Worm (Caenorhabditis elegans) whole organism, young adult: ENCODE results near the gene svop-1.

Experiments
- B0019.2 ChIP-seq: fragments of 200-800 bp; sonication (Bioruptor generic); conservative IDR thresholded peaks from 2 replicates; pipeline ENCODE4 v1.3.6; 2022; ENCODE audit warnings: missing genetic modification reagents, missing genetic modification characterization, missing compliant biosample characterization
- B0261.1 ChIP-seq: sonication (generic microtip); optimal IDR thresholded peaks from 2 replicates; lab custom pipeline; 2016; ENCODE audit warnings: mild to moderate bottlenecking, missing genetic modification characterization, moderate library complexity, missing compliant biosample characterization
- B0336.3 ChIP-seq: fragments of 200-800 bp; sonication (Bioruptor generic); IDR thresholded peaks from 2 replicates; pipeline ENCODE4 v1.3.6; 2022; ENCODE audit warnings: missing genetic modification characterization, missing compliant biosample characterization
- C06A6.2 ChIP-seq: fragments of 200-800 bp; sonication (Bioruptor generic); conservative IDR thresholded peaks from 2 replicates; pipeline ENCODE4 v1.3.6; 2022; ENCODE audit warnings: missing genetic modification characterization, missing compliant biosample characterization
- D2030.7 ChIP-seq: fragments of 200-800 bp; sonication (Bioruptor generic); IDR thresholded peaks from 2 replicates; pipeline ENCODE4 v1.3.6; 2022; ENCODE audit warnings: missing genetic modification reagents, missing genetic modification characterization, missing compliant biosample characterization
- F33H1.4 ChIP-seq: fragments of 200-800 bp; sonication (Bioruptor generic); IDR thresholded peaks from 2 replicates; pipeline ENCODE4 v1.3.6; 2022; ENCODE audit warnings: missing genetic modification reagents, missing genetic modification characterization, missing compliant biosample characterization
- F39B2.1 ChIP-seq: fragments of 200-800 bp; sonication (Bioruptor generic); IDR thresholded peaks from 2 replicates; pipeline ENCODE4 v1.3.6; 2022; ENCODE audit warnings: missing genetic modification reagents, missing genetic modification characterization, missing compliant biosample characterization
- T07F8.4 ChIP-seq: sonication (generic microtip); optimal IDR thresholded peaks from 2 replicates; lab custom pipeline; 2016; ENCODE audit warnings: mild to moderate bottlenecking, missing genetic modification characterization, moderate library complexity, missing compliant biosample characterization
- T26A5.8 ChIP-seq: sonication (generic microtip); optimal IDR thresholded peaks from 2 replicates; lab custom pipeline; 2016; ENCODE audit warnings: missing genetic modification characterization, missing compliant biosample characterization
- Y53F4B.3 ChIP-seq: fragments of 200-800 bp; sonication (Bioruptor generic); IDR thresholded peaks from 2 replicates; pipeline ENCODE4 v1.3.6; 2022; ENCODE audit warnings: missing genetic modification reagents, missing genetic modification characterization, missing compliant biosample characterization
- Y53G8AR.9 ChIP-seq: fragments of 200-800 bp; sonication (Bioruptor generic); conservative IDR thresholded peaks from 2 replicates; pipeline ENCODE4 v1.3.6; 2022; ENCODE audit warnings: missing genetic modification reagents, missing genetic modification characterization, missing compliant biosample characterization
- Y79H2A.3 ChIP-seq: fragments of 200-800 bp; sonication (Bioruptor generic); conservative IDR thresholded peaks from 2 replicates; pipeline ENCODE4 v1.3.6; 2022; ENCODE audit warnings: missing genetic modification reagents, missing genetic modification characterization, missing compliant biosample characterization
- ama-1 ChIP-seq, 3 experiments: fragments of 150-350 bp in 1 of 3; sonication (generic microtip) in 2 of 3; optimal IDR thresholded peaks; 2 replicates each; lab custom pipeline; 2014 to 2018; ENCODE audit warnings: missing biosample characterization in 2 of 3, missing genetic modification characterization in 2 of 3, missing genetic modification reagents in 2 of 3
- aptf-3 ChIP-seq: fragments of 200-800 bp; sonication (Bioruptor generic); IDR thresholded peaks from 2 replicates; pipeline ENCODE4 v1.3.6; 2022; ENCODE audit warnings: missing genetic modification characterization, missing compliant biosample characterization
- attf-6 ChIP-seq: fragments of 200-800 bp; sonication (Bioruptor generic); IDR thresholded peaks from 2 replicates; pipeline ENCODE4 v1.3.6; 2022; ENCODE audit warnings: missing genetic modification reagents, missing genetic modification characterization, missing compliant biosample characterization
- ceh-27 ChIP-seq: fragments of 200-800 bp; sonication (Bioruptor generic); optimal IDR thresholded peaks from 2 replicates; lab custom pipeline; 2018; ENCODE audit warnings: mild to moderate bottlenecking, missing genetic modification characterization, moderate library complexity, missing compliant biosample characterization
- ceh-40 ChIP-seq: fragments of 200-800 bp; sonication (Bioruptor generic); IDR thresholded peaks from 2 replicates; pipeline ENCODE4 v1.3.6; 2022; ENCODE audit warnings: missing genetic modification characterization, missing compliant biosample characterization
- ceh-91 ChIP-seq: fragments of 200-800 bp; sonication (Bioruptor generic); IDR thresholded peaks from 2 replicates; pipeline ENCODE4 v1.3.6; 2022; ENCODE audit warnings: missing genetic modification reagents, missing genetic modification characterization, missing compliant biosample characterization
- dox-1 ChIP-seq: fragments of 200-800 bp; sonication (Bioruptor generic); IDR thresholded peaks from 2 replicates; pipeline ENCODE4 v1.3.6; 2022; ENCODE audit warnings: missing genetic modification reagents, missing genetic modification characterization, missing compliant biosample characterization
- ekl-4 ChIP-seq: fragments of 200-800 bp; sonication (Bioruptor generic); IDR thresholded peaks from 2 replicates; pipeline ENCODE4 v1.3.6; 2022; ENCODE audit warnings: missing genetic modification reagents, missing genetic modification characterization, missing compliant biosample characterization
- hmg-1.2 ChIP-seq: fragments of 200-800 bp; sonication (Bioruptor generic); IDR thresholded peaks from 2 replicates; pipeline ENCODE4 v1.3.6; 2022; ENCODE audit warnings: missing genetic modification reagents, missing genetic modification characterization, missing compliant biosample characterization
- hsf-1 ChIP-seq: fragments of 200-800 bp; sonication (Bioruptor generic); IDR thresholded peaks from 2 replicates; pipeline ENCODE4 v1.3.6; 2022; ENCODE audit warnings: missing genetic modification reagents, missing genetic modification characterization, missing compliant biosample characterization
- lag-1 ChIP-seq: fragments of 200-800 bp; sonication (Bioruptor generic); IDR thresholded peaks from 2 replicates; pipeline ENCODE4 v1.3.6; 2022; ENCODE audit warnings: missing genetic modification reagents, missing genetic modification characterization, missing compliant biosample characterization
- let-526 ChIP-seq: fragments of 200-800 bp; sonication (Bioruptor generic); IDR thresholded peaks from 2 replicates; pipeline ENCODE4 v1.3.6; 2022; ENCODE audit warnings: missing genetic modification reagents, missing genetic modification characterization, missing compliant biosample characterization
- lin-35 ChIP-seq, 3 experiments: fragments of 150-350 bp in 2 of 3; sonication (generic microtip) in 1 of 3; optimal IDR thresholded peaks; 2 replicates each; lab custom pipeline; 2014 to 2018; ENCODE audit warnings: missing biosample characterization in 3 of 3, missing genetic modification characterization in 3 of 3, missing genetic modification reagents in 3 of 3
- madf-6 ChIP-seq: fragments of 200-800 bp; sonication (Bioruptor generic); IDR thresholded peaks from 2 replicates; pipeline ENCODE4 v1.3.6; 2022; ENCODE audit warnings: missing genetic modification reagents, missing genetic modification characterization, missing compliant biosample characterization
- madf-8 ChIP-seq: fragments of 200-800 bp; sonication (Bioruptor generic); conservative IDR thresholded peaks from 2 replicates; pipeline ENCODE4 v1.3.6; 2022; ENCODE audit warnings: missing genetic modification reagents, missing genetic modification characterization, missing compliant biosample characterization
- mcd-1 ChIP-seq: fragments of 200-800 bp; sonication (Bioruptor generic); IDR thresholded peaks from 2 replicates; pipeline ENCODE4 v1.3.6; 2022; ENCODE audit warnings: missing genetic modification reagents, missing genetic modification characterization, missing compliant biosample characterization
- nfyb-1 ChIP-seq: fragments of 200-800 bp; sonication (Bioruptor generic); IDR thresholded peaks from 2 replicates; pipeline ENCODE4 v1.3.6; 2022; ENCODE audit warnings: missing genetic modification reagents, missing genetic modification characterization, missing compliant biosample characterization
- nhr-80 ChIP-seq: sonication (generic microtip); optimal IDR thresholded peaks from 2 replicates; lab custom pipeline; 2016; ENCODE audit warnings: missing genetic modification characterization, missing compliant biosample characterization
- pbrm-1 ChIP-seq: fragments of 200-800 bp; sonication (Bioruptor generic); IDR thresholded peaks from 2 replicates; pipeline ENCODE4 v1.3.6; 2022; ENCODE audit warnings: missing genetic modification reagents, missing genetic modification characterization, missing compliant biosample characterization
- rcor-1 ChIP-seq: fragments of 200-800 bp; sonication (Bioruptor generic); IDR thresholded peaks from 2 replicates; pipeline ENCODE4 v1.3.6; 2022; ENCODE audit warnings: missing genetic modification reagents, missing genetic modification characterization, missing compliant biosample characterization
- sea-2 ChIP-seq: fragments of 200-800 bp; sonication (Bioruptor generic); IDR thresholded peaks from 2 replicates; pipeline ENCODE4 v1.3.6; 2022; ENCODE audit warnings: missing genetic modification characterization, missing compliant biosample characterization
- zim-3 ChIP-seq: sonication (generic microtip); optimal IDR thresholded peaks from 2 replicates; lab custom pipeline; 2017; ENCODE audit warnings: mild to moderate bottlenecking, missing genetic modification characterization, moderate library complexity, missing compliant biosample characterization
- ztf-25 ChIP-seq: fragments of 200-800 bp; sonication (Bioruptor generic); IDR thresholded peaks from 2 replicates; pipeline ENCODE4 v1.3.6; 2022; ENCODE audit warnings: missing genetic modification reagents, missing genetic modification characterization, missing compliant biosample characterization

The svop-1 gene

DNA sequence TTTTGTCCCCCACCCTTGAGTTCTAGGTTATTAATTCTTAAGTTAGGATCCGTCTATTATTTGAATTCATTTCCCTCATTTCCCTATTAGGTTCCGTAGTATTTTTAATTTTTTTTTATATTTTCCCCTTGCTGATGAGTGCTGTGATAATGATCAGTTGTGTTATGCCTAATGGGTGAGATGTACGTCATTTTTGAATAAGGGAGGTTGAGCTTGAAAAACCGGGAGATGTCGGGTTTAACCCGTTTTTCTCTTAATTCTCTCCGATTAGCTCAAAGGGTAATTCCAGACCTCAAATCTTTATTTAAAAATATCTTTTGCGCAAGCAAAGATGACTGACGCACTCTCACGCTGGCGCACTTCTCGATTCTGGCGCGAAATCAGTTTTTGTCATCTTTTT lies 24.5 kb downstream of the svop-1 start:
- TF ChIP-seq B0019.2 (GFP tag; lab: Robert Waterston, UW) (peak; percentile 29; the same call in 1 of the 2 replicates), aptf-3 (GFP tag; lab: Robert Waterston, UW) (0 out of 2 replicates have a peak, but pooled peaks have one; percentile 65), F33H1.4 (peak; percentile 23; the same call in 1 of the 2 replicates), Y53F4B.3 (GFP tag; lab: Robert Waterston, UW) (peak; percentile 35; the same call in 1 of the 2 replicates), attf-6 (GFP tag; lab: Robert Waterston, UW) (peak; percentile 50; the same call in 1 of the 2 replicates), hsf-1 (GFP tag; lab: Robert Waterston, UW) (peak; percentile 64; the same call in 1 of the 2 replicates), mcd-1 (GFP tag; lab: Robert Waterston, UW) (0 out of 2 replicates have a peak, but pooled peaks have one; percentile 7), nfyb-1 (GFP tag; lab: Robert Waterston, UW) (0 out of 2 replicates have a peak, but pooled peaks have one; percentile 26), D2030.7 (GFP tag; lab: Robert Waterston, UW) (0 out of 2 replicates have a peak, but pooled peaks have one; percentile 26), madf-6 (GFP tag; lab: Robert Waterston, UW) (peak; percentile 73), Y53G8AR.9 (GFP tag; lab: Robert Waterston, UW) (peak; percentile 47; the same call in 1 of the 2 replicates), rcor-1 (GFP tag; lab: Robert Waterston, UW) (peak; percentile 27; the same call in 1 of the 2 replicates), ceh-40 (GFP tag; lab: Robert Waterston, UW) (0 out of 2 replicates have a peak, but pooled peaks have one; percentile 26), dox-1 (GFP tag; lab: Robert Waterston, UW) (peak; percentile 40), ceh-91 (GFP tag; lab: Robert Waterston, UW) (0 out of 2 replicates have a peak, but pooled peaks have one; percentile 30), madf-8 (GFP tag; lab: Robert Waterston, UW) (0 out of 2 replicates have a peak, but pooled peaks have one; percentile 48), ztf-25 (GFP tag; lab: Robert Waterston, UW) (0 out of 2 replicates have a peak, but pooled peaks have one; percentile 57), Y79H2A.3 (GFP tag; lab: Robert Waterston, UW) (peak; percentile 94)

DNA sequence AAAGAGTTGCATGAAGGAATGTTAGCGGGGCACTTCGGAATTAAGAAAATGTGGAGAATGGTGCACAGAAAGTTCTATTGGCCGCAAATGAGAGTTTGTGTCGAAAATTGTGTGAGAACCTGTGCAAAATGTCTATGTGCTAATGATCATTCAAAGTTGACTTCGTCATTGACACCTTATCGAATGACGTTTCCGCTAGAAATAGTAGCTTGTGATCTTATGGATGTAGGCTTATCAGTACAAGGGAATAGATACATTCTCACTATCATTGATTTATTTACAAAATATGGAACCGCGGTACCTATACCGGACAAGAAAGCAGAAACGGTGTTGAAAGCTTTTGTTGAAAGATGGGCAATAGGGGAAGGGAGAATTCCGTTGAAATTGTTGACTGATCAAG lies 26.8 kb downstream of the svop-1 start:
- no peak for TF ChIP-seq ekl-4 (GFP tag; lab: Robert Waterston, UW)
- TF ChIP-seq nhr-80 (tag; lab: Kevin White, UChicago), result peak; percentile 62

DNA sequence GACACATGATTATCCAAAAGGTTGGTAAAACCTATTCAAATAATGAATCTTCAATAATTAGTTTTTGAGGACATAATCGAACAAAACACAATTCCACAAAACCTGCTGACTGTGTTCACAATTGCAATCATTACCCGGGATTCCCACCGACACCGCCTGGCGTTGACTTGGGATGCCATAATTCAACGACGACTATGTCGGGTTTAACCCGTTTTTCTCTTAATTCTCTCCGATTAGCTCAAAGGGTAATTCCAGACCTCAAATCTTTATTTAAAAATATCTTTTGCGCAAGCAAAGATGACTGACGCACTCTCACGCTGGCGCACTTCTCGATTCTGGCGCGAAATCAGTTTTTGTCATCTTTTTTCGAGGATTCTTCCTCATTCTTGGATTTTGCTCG lies 32.9 kb downstream of the svop-1 start:
- TF ChIP-seq D2030.7 (GFP tag; lab: Robert Waterston, UW), result peak; percentile 46; the same call in 1 of the 2 replicates
- peak; percentile 71 for TF ChIP-seq mcd-1 (GFP tag; lab: Robert Waterston, UW)
- TF ChIP-seq madf-8 (GFP tag; lab: Robert Waterston, UW), result peak; percentile 89
- TF ChIP-seq madf-6 (GFP tag; lab: Robert Waterston, UW), result peak; percentile 83
- TF ChIP-seq F33H1.4, result peak; percentile 42; the same call in 1 of the 2 replicates

- TF ChIP-seq ama-1 (optimal IDR thresholded peaks at IDR 0.05; lab: Kevin White, UChicago) (no peak), ama-1 (GFP tag; optimal IDR thresholded peaks at IDR 0.05; lab: Kevin White, UChicago) (no peak), ceh-40 (GFP tag; lab: Robert Waterston, UW) (no peak), lin-35 (GFP tag; optimal IDR thresholded peaks at IDR 0.05; lab: Kevin White, UChicago) (no peak), T07F8.4 (tag; lab: Kevin White, UChicago) (no peak), sea-2 (GFP tag; lab: Robert Waterston, UW) (no peak), pbrm-1 (GFP tag; lab: Robert Waterston, UW) (no peak), let-526 (GFP tag; lab: Robert Waterston, UW) (no peak), madf-8 (GFP tag; lab: Robert Waterston, UW) (no peak), B0261.1 (tag; lab: Kevin White, UChicago) (no peak), hmg-1.2 (GFP tag; lab: Robert Waterston, UW) (no peak), B0336.3 (GFP tag; lab: Robert Waterston, UW) (no peak), F39B2.1 (GFP tag; lab: Robert Waterston, UW) (no peak), ekl-4 (GFP tag; lab: Robert Waterston, UW) (no peak), zim-3 (tag; lab: Kevin White, UChicago) (no peak), lag-1 (no peak), Y79H2A.3 (GFP tag; lab: Robert Waterston, UW) (no peak), T26A5.8 (tag; lab: Kevin White, UChicago) (no peak), C06A6.2 (GFP tag; lab: Robert Waterston, UW) (no peak), ceh-27 (GFP tag; lab: Kevin White, UChicago) (no peak)
Measured at ce11 chrIII:8851961-8852360, 33.3 kb downstream of the svop-1 start, which contains the start of gene plg-1. TSS of gene plg-1 (plus strand) at chrIII:8852261.
